Worm (Caenorhabditis elegans): Measurements from ENCODE around the gene nduv-2.

nduv-2 gene

DNA sequence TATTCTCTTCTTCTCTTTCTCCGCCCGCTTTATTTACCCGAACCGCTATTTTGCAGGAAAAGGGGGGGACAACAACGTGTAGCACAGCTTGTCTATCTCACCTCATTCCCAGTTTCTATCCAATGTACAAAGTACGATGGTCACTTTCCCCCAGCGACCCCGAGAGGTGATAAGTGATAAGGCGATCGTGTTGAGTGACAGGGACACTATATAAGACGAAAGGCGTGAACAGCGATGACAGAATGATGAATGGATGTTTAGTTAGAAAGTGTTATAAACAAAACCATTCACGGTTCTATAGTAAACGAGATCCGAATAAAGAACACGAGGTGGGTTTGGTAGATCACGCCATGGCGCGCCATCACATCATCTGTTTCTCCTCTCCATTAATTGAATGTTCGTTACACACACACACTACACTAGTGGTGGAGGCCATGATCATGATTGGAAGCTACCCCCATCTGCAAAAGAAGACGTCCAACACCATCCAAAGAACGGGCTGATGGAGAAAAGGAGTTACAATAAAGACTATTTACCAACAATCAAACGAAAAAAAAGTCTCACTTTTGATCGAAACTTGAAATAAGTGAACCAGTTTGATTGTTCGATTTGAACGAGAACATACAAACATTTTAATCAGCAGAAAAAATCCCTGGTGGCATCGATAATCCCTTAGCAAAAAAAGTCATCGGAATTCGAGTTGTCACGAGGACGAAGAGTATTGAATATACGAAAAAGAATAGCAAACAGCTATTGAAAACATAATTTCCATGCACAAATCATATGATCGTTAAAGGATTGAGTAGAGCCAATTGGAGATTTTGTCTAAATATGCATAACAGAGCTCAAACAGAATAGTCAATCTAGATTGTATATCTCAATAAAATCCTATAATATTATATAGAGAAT is 31.2 kb upstream of the nduv-2 start (continued):
- peak; percentile 6; the same call in 1 of the 2 replicates for TF ChIP-seq lin-38 (GFP tag; IDR thresholded peaks at IDR 0.05)
- peak; percentile 34 for TF ChIP-seq attf-4 (tag; optimal IDR thresholded peaks at IDR 0.05)
- TF ChIP-seq mxl-2 (GFP tag; conservative IDR thresholded peaks at IDR 0.05) = 0 out of 2 replicates have a peak, but pooled peaks have one; percentile 7
- TF ChIP-seq madf-5 (GFP tag; IDR thresholded peaks at IDR 0.05) = no peak
- TF ChIP-seq vab-7 (GFP tag; IDR thresholded peaks at IDR 0.05) = no peak
- TF ChIP-seq fos-1 (tag; optimal IDR thresholded peaks at IDR 0.05) = no peak
- TF ChIP-seq T26A8.4 (GFP tag; IDR thresholded peaks at IDR 0.05) = peak; percentile 38; the same call in 1 of the 2 replicates
- no peak for TF ChIP-seq ceh-32 (tag; optimal IDR thresholded peaks at IDR 0.05; ENCODE audit: poor library complexity)
- peak; percentile 56 for TF ChIP-seq nhr-6 (tag; optimal IDR thresholded peaks at IDR 0.05)
- 0 out of 2 replicates have a peak, but pooled peaks have one; percentile 2 for TF ChIP-seq ZK337.2 (GFP tag; IDR thresholded peaks at IDR 0.05)
- 0 out of 2 replicates have a peak, but pooled peaks have one; percentile 24 for TF ChIP-seq hmg-1.1 (GFP tag; IDR thresholded peaks at IDR 0.05)
- peak; percentile 80 for TF ChIP-seq zfp-3 (GFP tag; conservative IDR thresholded peaks at IDR 0.05)
- TF ChIP-seq zip-2 (tag; optimal IDR thresholded peaks at IDR 0.05) = no peak
- TF ChIP-seq lim-7 (GFP tag; IDR thresholded peaks at IDR 0.05) = 0 out of 2 replicates have a peak, but pooled peaks have one; percentile 35
- no peak for TF ChIP-seq ces-1 (GFP tag; optimal IDR thresholded peaks at IDR 0.05)
- no peak for TF ChIP-seq snpc-4 (tag; optimal IDR thresholded peaks at IDR 0.05)
- no peak for TF ChIP-seq ceh-44 (GFP tag; IDR thresholded peaks at IDR 0.05)
- peak; percentile 69 for TF ChIP-seq gei-8 (GFP tag; optimal IDR thresholded peaks at IDR 0.05)
- TF ChIP-seq egl-27 (tag; optimal IDR thresholded peaks at IDR 0.05) = no peak
- peak; percentile 77 for TF ChIP-seq lin-13 (GFP tag; optimal IDR thresholded peaks at IDR 0.05)
- no peak for TF ChIP-seq lin-15B (tag; optimal IDR thresholded peaks at IDR 0.05)
- peak; percentile 29 for TF ChIP-seq spr-3 (GFP tag; optimal IDR thresholded peaks at IDR 0.05)
- TF ChIP-seq F26F4.8 (GFP tag; conservative IDR thresholded peaks at IDR 0.05) = 0 out of 2 replicates have a peak, but pooled peaks have one; percentile 6
- no peak for TF ChIP-seq F44E2.7 (GFP tag; IDR thresholded peaks at IDR 0.05)
- no peak for TF ChIP-seq unc-39 (tag; optimal IDR thresholded peaks at IDR 0.05)
- TF ChIP-seq hlh-11 (tag; optimal IDR thresholded peaks at IDR 0.05) = peak; percentile 96
- TF ChIP-seq skn-1 (tag; optimal IDR thresholded peaks at IDR 0.05) = no peak
- TF ChIP-seq pha-4 (GFP tag; IDR thresholded peaks at IDR 0.05) = peak; percentile 14
- TF ChIP-seq pha-4 (tag; optimal IDR thresholded peaks at IDR 0.05) = no peak
- peak; percentile 91; the same call in 1 of the 2 replicates for TF ChIP-seq nhr-41 (GFP tag; IDR thresholded peaks at IDR 0.05)
- TF ChIP-seq ztf-7 (tag; optimal IDR thresholded peaks at IDR 0.05) = no peak
- TF ChIP-seq unc-130 (GFP tag; optimal IDR thresholded peaks at IDR 0.05) = no peak
- peak; percentile 3 for TF ChIP-seq nhr-11 (tag; optimal IDR thresholded peaks at IDR 0.05)
- TF ChIP-seq nhr-102 (tag; optimal IDR thresholded peaks at IDR 0.05) = peak; percentile 86
- TF ChIP-seq ceh-20 (GFP tag; IDR thresholded peaks at IDR 0.05) = peak; percentile 57; the same call in 1 of the 2 replicates
- TF ChIP-seq mxl-3 (GFP tag; optimal IDR thresholded peaks at IDR 0.05) = peak; percentile 94
- TF ChIP-seq lin-29 (GFP tag; IDR thresholded peaks at IDR 0.05) = no peak
- TF ChIP-seq nhr-111 (GFP tag; optimal IDR thresholded peaks at IDR 0.05) = no peak
- TF ChIP-seq lin-1 (GFP tag; IDR thresholded peaks at IDR 0.05) = peak; percentile 70
- peak; percentile 77 for TF ChIP-seq cey-2 (tag; optimal IDR thresholded peaks at IDR 0.05; ENCODE audit: borderline replicate concordance, insufficient read depth)
- peak; percentile 83 for TF ChIP-seq hlh-30 (tag; optimal IDR thresholded peaks at IDR 0.05; ENCODE audit: insufficient read depth)
- peak; percentile 28; the same call in 1 of the 2 replicates for TF ChIP-seq set-16 (GFP tag; IDR thresholded peaks at IDR 0.05)
- peak; percentile 86 for TF ChIP-seq dmd-6 (GFP tag; IDR thresholded peaks at IDR 0.05)
- TF ChIP-seq saeg-2 (GFP tag; IDR thresholded peaks at IDR 0.05) = peak; percentile 52
- TF ChIP-seq Y105C5A.15 (GFP tag; IDR thresholded peaks at IDR 0.05) = 0 out of 2 replicates have a peak, but pooled peaks have one; percentile 44
- peak; percentile 10 for TF ChIP-seq Y5F2A.4 (GFP tag; optimal IDR thresholded peaks at IDR 0.05)
- no peak for TF ChIP-seq madf-9 (GFP tag; conservative IDR thresholded peaks at IDR 0.05)
- TF ChIP-seq zfp-2 (tag; optimal IDR thresholded peaks at IDR 0.05) = no peak

All from whole organism, L4 larva.